Worm (Caenorhabditis elegans) whole organism, L1 larva: Measurements from ENCODE around the gene F32A11.1.

Experiments
- C04F5.9 ChIP-seq: sonication (generic microtip); optimal IDR thresholded peaks from 2 replicates; lab custom pipeline; 2016; ENCODE audit warnings: missing genetic modification characterization, missing compliant biosample characterization
- C16A3.4 ChIP-seq: fragments of 150-350 bp; optimal IDR thresholded peaks from 2 replicates; lab custom pipeline; 2014; ENCODE audit warnings: missing biosample characterization, missing genetic modification characterization
- C34B4.2 ChIP-seq: sonication (generic microtip); optimal IDR thresholded peaks from 2 replicates; lab custom pipeline; 2017; ENCODE audit warnings: mild to moderate bottlenecking, missing genetic modification characterization, missing compliant biosample characterization
- F16B12.6 ChIP-seq: fragments of 150-350 bp; optimal IDR thresholded peaks from 2 replicates; lab custom pipeline; 2014; ENCODE audit warnings: missing biosample characterization, missing genetic modification characterization
- Y116A8C.19 ChIP-seq: sonication (generic microtip); optimal IDR thresholded peaks from 2 replicates; lab custom pipeline; 2016; ENCODE audit warnings: missing compliant biosample characterization, missing genetic modification characterization, borderline replicate concordance
- aha-1 ChIP-seq: fragments of 150-350 bp; optimal IDR thresholded peaks from 2 replicates; lab custom pipeline; 2014; ENCODE audit warnings: missing biosample characterization, missing genetic modification characterization
- aly-2 ChIP-seq: fragments of 150-350 bp; optimal IDR thresholded peaks from 2 replicates; lab custom pipeline; 2014; ENCODE audit warnings: missing biosample characterization, missing genetic modification characterization
- ceh-88 ChIP-seq: fragments of 200-800 bp; sonication (Bioruptor generic); IDR thresholded peaks from 2 replicates; pipeline ENCODE4 v1.3.6; 2022; ENCODE audit warnings: missing genetic modification characterization, missing compliant biosample characterization
- ces-1 ChIP-seq: fragments of 150-350 bp; optimal IDR thresholded peaks from 2 replicates; lab custom pipeline; 2014; ENCODE audit warnings: missing biosample characterization, missing genetic modification reagents, missing genetic modification characterization
- dpl-1 ChIP-seq, 3 experiments: fragments of 150-350 bp in 2 of 3; sonication (generic microtip) in 1 of 3; optimal IDR thresholded peaks; 2 replicates each; lab custom pipeline; 2014 to 2017; ENCODE audit warnings: missing biosample characterization in 3 of 3, missing genetic modification characterization in 3 of 3, missing genetic modification reagents in 3 of 3
- dsc-1 ChIP-seq: sonication (generic microtip); optimal IDR thresholded peaks from 2 replicates; lab custom pipeline; 2016; ENCODE audit warnings: mild to moderate bottlenecking, missing genetic modification characterization, missing compliant biosample characterization
- efl-1 ChIP-seq, 4 experiments: fragments of 150-350 bp; optimal IDR thresholded peaks in 3 of 4; peaks in 1 of 4; 1 replicate in 1 of 4; 2 replicates in 3 of 4; lab custom pipeline; 2014; ENCODE audit warnings: missing biosample characterization in 2 of 4, missing genetic modification characterization in 2 of 4, missing genetic modification reagents in 2 of 4
- egl-13 ChIP-seq: sonication (generic microtip); optimal IDR thresholded peaks from 2 replicates; lab custom pipeline; 2016; ENCODE audit warnings: missing genotype, missing genetic modification reagents, missing genetic modification characterization, missing compliant biosample characterization
- egl-27 ChIP-seq, 2 experiments: fragments of 150-350 bp in 1 of 2; sonication (generic microtip); optimal IDR thresholded peaks; 3 replicates each; lab custom pipeline; 2017 to 2018; ENCODE audit warnings: missing biosample characterization in 2 of 2, missing genetic modification characterization in 2 of 2, missing genetic modification reagents in 2 of 2
- elt-3 ChIP-seq, 6 experiments: fragments of 150-350 bp in 1 of 6; sonication (generic microtip); optimal IDR thresholded peaks; 2 replicates each; lab custom pipeline; 2017 to 2018; ENCODE audit warnings: missing biosample characterization in 6 of 6, missing genetic modification characterization in 6 of 6, inconsistent platforms in 1 of 6
- fkh-10 ChIP-seq: sonication (generic microtip); optimal IDR thresholded peaks from 2 replicates; lab custom pipeline; 2017; ENCODE audit warnings: missing biosample characterization, missing genetic modification reagents, missing genetic modification characterization
- fkh-4 ChIP-seq: sonication (generic microtip); optimal IDR thresholded peaks from 2 replicates; lab custom pipeline; 2016; ENCODE audit warnings: missing compliant biosample characterization, missing genetic modification characterization, borderline replicate concordance
- fos-1 ChIP-seq: fragments of 150-350 bp; optimal IDR thresholded peaks from 2 replicates; lab custom pipeline; 2014; ENCODE audit warnings: missing biosample characterization, missing genetic modification characterization
- grh-1 ChIP-seq: fragments of 200-800 bp; sonication (Bioruptor generic); IDR thresholded peaks from 2 replicates; pipeline ENCODE4 v1.3.6; 2022; ENCODE audit warnings: missing genetic modification reagents, missing genetic modification characterization, missing compliant biosample characterization
- hlh-17 ChIP-seq: fragments of 200-800 bp; sonication (Bioruptor generic); optimal IDR thresholded peaks from 2 replicates; lab custom pipeline; 2018; ENCODE audit warnings: missing genetic modification characterization, mild to moderate bottlenecking, missing compliant biosample characterization, moderate library complexity, borderline replicate concordance
- hlh-4 ChIP-seq: sonication (generic microtip); optimal IDR thresholded peaks from 2 replicates; lab custom pipeline; 2016; ENCODE audit warnings: mild to moderate bottlenecking, missing genetic modification characterization, missing compliant biosample characterization
- isw-1 ChIP-seq: fragments of 200-800 bp; sonication (Bioruptor generic); IDR thresholded peaks from 2 replicates; pipeline ENCODE4 v1.3.6; 2022; ENCODE audit warnings: missing genetic modification characterization, missing compliant biosample characterization
- jun-1 ChIP-seq: fragments of 150-350 bp; optimal IDR thresholded peaks from 2 replicates; lab custom pipeline; 2014; ENCODE audit warnings: missing biosample characterization, missing genetic modification reagents, missing genetic modification characterization
- lin-13 ChIP-seq: fragments of 150-350 bp; optimal IDR thresholded peaks from 2 replicates; lab custom pipeline; 2014; ENCODE audit warnings: missing biosample characterization, missing genetic modification reagents, missing genetic modification characterization
- lin-14 ChIP-seq: fragments of 200-800 bp; sonication (Bioruptor generic); optimal IDR thresholded peaks from 2 replicates; lab custom pipeline; 2018; ENCODE audit warnings: mild to moderate bottlenecking, missing genetic modification characterization, moderate library complexity, missing compliant biosample characterization
- lin-35 ChIP-seq, 2 experiments: fragments of 150-350 bp; optimal IDR thresholded peaks; 2 replicates each; lab custom pipeline; 2014; ENCODE audit warnings: missing biosample characterization in 2 of 2, missing genetic modification characterization in 2 of 2, missing genetic modification reagents in 2 of 2
- lin-39 ChIP-seq: fragments of 150-350 bp; optimal IDR thresholded peaks from 2 replicates; lab custom pipeline; 2014; ENCODE audit warnings: missing biosample characterization, missing genetic modification reagents, missing genetic modification characterization
- lir-3 ChIP-seq: sonication (generic microtip); optimal IDR thresholded peaks from 2 replicates; lab custom pipeline; 2016; ENCODE audit warnings: mild to moderate bottlenecking, missing genetic modification characterization, moderate library complexity, missing compliant biosample characterization; ENCODE audit not compliant: poor library complexity
- lsy-2 ChIP-seq, 2 experiments: fragments of 150-350 bp; optimal IDR thresholded peaks; 2 replicates each; lab custom pipeline; 2014; ENCODE audit warnings: missing biosample characterization in 2 of 2, missing genetic modification characterization in 2 of 2
- mdl-1 ChIP-seq, 2 experiments: fragments of 150-350 bp; optimal IDR thresholded peaks; 2 replicates each; lab custom pipeline; 2014 to 2017; ENCODE audit warnings: missing biosample characterization in 2 of 2, missing genetic modification characterization in 2 of 2, inconsistent platforms in 1 of 2
- nhr-20 ChIP-seq: sonication (generic microtip); optimal IDR thresholded peaks from 2 replicates; lab custom pipeline; 2016; ENCODE audit warnings: mild to moderate bottlenecking, missing genetic modification characterization, missing compliant biosample characterization
- nhr-237 ChIP-seq: fragments of 150-350 bp; optimal IDR thresholded peaks from 2 replicates; lab custom pipeline; 2014; ENCODE audit warnings: missing biosample characterization, missing genetic modification characterization
- nhr-47 ChIP-seq: sonication (generic microtip); optimal IDR thresholded peaks from 2 replicates; lab custom pipeline; 2016; ENCODE audit warnings: mild to moderate bottlenecking, missing genetic modification characterization, moderate library complexity, missing compliant biosample characterization
- nhr-76 ChIP-seq: sonication (generic microtip); optimal IDR thresholded peaks from 2 replicates; lab custom pipeline; 2017; ENCODE audit warnings: missing biosample characterization, missing genetic modification characterization
- nhr-77 ChIP-seq: fragments of 150-350 bp; optimal IDR thresholded peaks from 2 replicates; lab custom pipeline; 2014; ENCODE audit warnings: missing biosample characterization, missing genetic modification characterization
- nhr-85 ChIP-seq: sonication (generic microtip); peaks from one replicate; lab custom pipeline; 2016; ENCODE audit warnings: missing genetic modification characterization, inconsistent platforms, missing compliant biosample characterization
- pag-3 ChIP-seq: sonication (generic microtip); optimal IDR thresholded peaks from 2 replicates; lab custom pipeline; 2017; ENCODE audit warnings: missing genetic modification characterization, mild to moderate bottlenecking, missing compliant biosample characterization, antibody characterized with exemption, borderline replicate concordance; ENCODE audit not compliant: insufficient read depth
- pqm-1 ChIP-seq: sonication (generic microtip); optimal IDR thresholded peaks from 3 replicates; lab custom pipeline; 2017; ENCODE audit warnings: missing biosample characterization, missing genetic modification characterization
- rnt-1 ChIP-seq: sonication (generic microtip); optimal IDR thresholded peaks from 2 replicates; lab custom pipeline; 2016; ENCODE audit warnings: mild to moderate bottlenecking, missing genetic modification characterization, moderate library complexity, missing compliant biosample characterization
- skn-1 ChIP-seq: fragments of 150-350 bp; optimal IDR thresholded peaks from 2 replicates; lab custom pipeline; 2014; ENCODE audit warnings: missing biosample characterization, missing genetic modification characterization
- sptf-1 ChIP-seq: fragments of 150-350 bp; optimal IDR thresholded peaks from 2 replicates; lab custom pipeline; 2014; ENCODE audit warnings: missing biosample characterization, missing genetic modification characterization
- swsn-7 ChIP-seq: sonication (generic microtip); optimal IDR thresholded peaks from 2 replicates; lab custom pipeline; 2016; ENCODE audit warnings: missing genetic modification characterization, missing compliant biosample characterization
- tlp-1 ChIP-seq: fragments of 150-350 bp; optimal IDR thresholded peaks from 2 replicates; lab custom pipeline; 2014; ENCODE audit warnings: missing biosample characterization, missing genetic modification characterization
- unc-130 ChIP-seq: fragments of 150-350 bp; optimal IDR thresholded peaks from 2 replicates; lab custom pipeline; 2017; ENCODE audit warnings: missing biosample characterization, missing genetic modification characterization, inconsistent platforms
- unc-86 ChIP-seq: sonication (generic microtip); optimal IDR thresholded peaks from 2 replicates; lab custom pipeline; 2016; ENCODE audit warnings: missing genetic modification characterization, missing compliant biosample characterization
- vab-15 ChIP-seq: sonication (generic microtip); optimal IDR thresholded peaks from 2 replicates; lab custom pipeline; 2017; ENCODE audit warnings: missing genotype, mild to moderate bottlenecking, missing genetic modification characterization, missing compliant biosample characterization
- zag-1 ChIP-seq: fragments of 150-350 bp; optimal IDR thresholded peaks from 2 replicates; lab custom pipeline; 2014; ENCODE audit warnings: missing biosample characterization, missing genetic modification characterization
- zip-4 ChIP-seq: fragments of 200-800 bp; sonication (Bioruptor generic); optimal IDR thresholded peaks from 2 replicates; lab custom pipeline; 2018; ENCODE audit warnings: mild to moderate bottlenecking, missing genetic modification characterization, moderate library complexity, missing compliant biosample characterization
- ztf-11 ChIP-seq, 2 experiments: sonication (generic microtip); optimal IDR thresholded peaks; 2 replicates each; lab custom pipeline; 2016 to 2017; ENCODE audit warnings: missing genetic modification characterization in 2 of 2, missing biosample characterization in 1 of 2, missing compliant biosample characterization in 1 of 2
- ztf-4 ChIP-seq: fragments of 150-350 bp; optimal IDR thresholded peaks from 2 replicates; lab custom pipeline; 2014; ENCODE audit warnings: missing biosample characterization, missing genetic modification characterization

The F32A11.1 gene

DNA sequence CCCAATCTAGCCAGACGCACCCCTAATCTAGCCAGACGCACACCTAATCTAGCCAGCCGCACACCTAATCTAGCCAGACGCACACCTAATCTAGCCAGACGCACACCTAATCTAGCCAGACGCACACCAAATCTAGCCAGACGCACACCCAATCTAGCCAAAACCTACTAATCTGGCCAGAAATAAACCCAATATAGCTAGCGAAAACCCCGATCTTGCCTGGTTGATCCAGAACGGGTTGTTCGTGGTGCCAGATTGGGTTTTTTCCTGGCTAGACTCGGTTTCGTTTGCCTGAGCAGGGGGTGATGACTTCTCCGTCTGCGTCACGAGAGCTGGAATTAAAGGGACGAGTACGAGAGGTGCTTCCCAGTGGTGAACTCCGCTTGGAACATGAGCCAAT, 27.0 kb downstream of the F32A11.1 start, which contains the start of gene W09H1.3:
TSS of gene W09H1.3 (plus strand) at position 301 of the 400 bp plus-strand sequence.
- TF ChIP-seq swsn-7 (tag; lab: Kevin White, UChicago): no peak
- no peak for TF ChIP-seq lin-13 (GFP tag; lab: Kevin White, UChicago)
- TF ChIP-seq ztf-4: no peak
- TF ChIP-seq unc-130 (tag; lab: Kevin White, UChicago): no peak
- TF ChIP-seq aha-1 (tag; lab: Kevin White, UChicago): no peak
- TF ChIP-seq efl-1 (optimal IDR thresholded peaks at IDR 0.05; lab: Kevin White, UChicago): no peak
- no peak for TF ChIP-seq efl-1 (GFP tag; optimal IDR thresholded peaks at IDR 0.05 in 1 of 2; lab: Kevin White, UChicago)
- TF ChIP-seq pag-3: no peak
- TF ChIP-seq tlp-1 (tag; lab: Kevin White, UChicago): no peak
- no peak for TF ChIP-seq C16A3.4
- TF ChIP-seq unc-86 (tag; lab: Kevin White, UChicago): no peak
- no peak for TF ChIP-seq rnt-1
- TF ChIP-seq pqm-1 (tag; lab: Kevin White, UChicago): no peak
- TF ChIP-seq, all 84 proteins: peak for 0

DNA sequence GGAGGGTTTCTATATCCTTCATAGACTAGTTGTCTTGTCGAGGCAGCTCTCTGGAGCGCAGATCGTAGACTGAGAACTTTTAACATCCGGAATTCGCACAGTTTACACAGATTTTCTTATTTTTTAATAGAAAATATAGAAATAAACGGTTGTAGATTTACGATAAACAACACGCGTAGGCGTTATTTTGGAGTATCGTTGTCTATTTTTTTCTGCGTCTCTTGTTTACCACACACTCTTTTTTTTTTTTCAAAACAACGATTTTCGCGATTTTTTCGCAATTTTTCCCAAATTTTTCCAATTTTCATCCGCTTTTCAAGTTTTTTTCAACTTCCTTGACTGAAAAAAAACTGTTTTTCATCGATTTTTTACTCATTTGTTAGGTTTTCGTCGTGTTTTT, 30.1 kb downstream of the F32A11.1 start, which contains the start of gene mecr-1:
TSS of gene mecr-1 (minus strand) at position 127 of the 400 bp plus-strand sequence.
- TF ChIP-seq jun-1 (tag; lab: Kevin White, UChicago) (no peak), lir-3 (tag; lab: Kevin White, UChicago) (no peak), F16B12.6 (tag; lab: Kevin White, UChicago) (peak; percentile 8), pqm-1 (tag; lab: Kevin White, UChicago) (no peak), sptf-1 (tag; lab: Kevin White, UChicago) (no peak), tlp-1 (tag; lab: Kevin White, UChicago) (no peak), lin-13 (GFP tag; lab: Kevin White, UChicago) (peak; percentile 17), rnt-1 (peak; percentile 33), zag-1 (no peak), ztf-11 (tag; optimal IDR thresholded peaks at IDR 0.05; lab: Kevin White, UChicago) (no peak), C34B4.2 (tag; lab: Kevin White, UChicago) (no peak), lin-35 (GFP tag; optimal IDR thresholded peaks at IDR 0.05; lab: Kevin White, UChicago) (peak; percentile 63 to 66), nhr-47 (peak; percentile 54), hlh-17 (GFP tag; lab: Kevin White, UChicago) (no peak), dsc-1 (tag; lab: Kevin White, UChicago) (no peak), lin-14 (GFP tag; lab: Kevin White, UChicago) (no peak), isw-1 (GFP tag; lab: Robert Waterston, UW) (0 out of 2 replicates have a peak, but pooled peaks have one; percentile 18), skn-1 (peak; percentile 32), vab-15 (tag; lab: Kevin White, UChicago) (no peak), fkh-4 (tag; lab: Kevin White, UChicago) (no peak), hlh-4 (tag; lab: Kevin White, UChicago) (no peak), nhr-76 (tag; lab: Kevin White, UChicago) (no peak), ces-1 (GFP tag; lab: Kevin White, UChicago) (no peak), mdl-1 (tag; optimal IDR thresholded peaks at IDR 0.05; lab: Kevin White, UChicago) (no peak), zip-4 (GFP tag; lab: Kevin White, UChicago) (no peak), nhr-77 (tag; lab: Kevin White, UChicago) (no peak), fos-1 (tag; lab: Kevin White, UChicago) (no peak), nhr-237 (no peak), fkh-10 (no peak), Y116A8C.19 (tag; lab: Kevin White, UChicago) (no peak), C04F5.9 (tag; lab: Kevin White, UChicago) (no peak), dpl-1 (GFP tag; optimal IDR thresholded peaks at IDR 0.05; lab: Kevin White, UChicago) (peak; percentile 43 to 65 (median 64)), egl-27 (tag; optimal IDR thresholded peaks at IDR 0.05; lab: Kevin White, UChicago) (no peak), aly-2 (no peak), aha-1 (tag; lab: Kevin White, UChicago) (no peak), lin-39 (tag; lab: Kevin White, UChicago) (no peak), grh-1 (no peak), C16A3.4 (no peak), ceh-88 (GFP tag; lab: Robert Waterston, UW) (no peak), swsn-7 (tag; lab: Kevin White, UChicago) (peak; percentile 4), nhr-85 (tag; lab: Kevin White, UChicago) (peak; percentile 76), lsy-2 (tag; optimal IDR thresholded peaks at IDR 0.05; lab: Kevin White, UChicago) (peak; percentile 48 to 73), egl-13 (tag; lab: Kevin White, UChicago) (no peak), elt-3 (tag; optimal IDR thresholded peaks at IDR 0.05; lab: Kevin White, UChicago) (peak in 1 of 6 experiments; percentile 20), nhr-20 (tag; lab: Kevin White, UChicago) (no peak)
